Fruit fly (Drosophila melanogaster) whole organism, embryonic: ENCODE results near the gene Hmt4-20.

Experiments
- Antp ChIP-seq: fragments of 200-800 bp; sonication (Bioruptor generic); optimal IDR thresholded peaks from 3 replicates; lab custom pipeline; 2016; ENCODE audit warnings: missing biosample characterization, missing genetic modification characterization
- Atf6 ChIP-seq: fragments of 200-800 bp; sonication (Bioruptor generic); IDR thresholded peaks from 2 replicates; pipeline ENCODE4 v1.3.6; 2022; ENCODE audit warnings: missing biosample characterization, missing genetic modification characterization
- C15 ChIP-seq: fragments of 200-800 bp; sonication (Bioruptor generic); IDR thresholded peaks from 3 replicates; pipeline ENCODE4 v1.3.6; 2022; ENCODE audit warnings: missing biosample characterization, missing genetic modification characterization
- CG10979 ChIP-seq: fragments of 200-800 bp; sonication (Bioruptor generic); optimal IDR thresholded peaks from 2 replicates; lab custom pipeline; 2018; ENCODE audit warnings: missing biosample characterization, mild to moderate bottlenecking, missing genetic modification characterization, moderate library complexity
- CG12391 ChIP-seq: fragments of 200-800 bp; sonication (Bioruptor generic); optimal IDR thresholded peaks from 3 replicates; lab custom pipeline; 2018; ENCODE audit warnings: missing biosample characterization, mild to moderate bottlenecking, missing genetic modification characterization, moderate library complexity
- CG13123 ChIP-seq: fragments of 200-800 bp; sonication (Bioruptor generic); optimal IDR thresholded peaks from 2 replicates; lab custom pipeline; 2016; ENCODE audit warnings: missing biosample characterization, missing genetic modification characterization
- CG1603 ChIP-seq: fragments of 200-800 bp; sonication (Bioruptor generic); optimal IDR thresholded peaks from 2 replicates; lab custom pipeline; 2019; ENCODE audit warnings: missing biosample characterization, mild to moderate bottlenecking, missing genetic modification characterization, moderate library complexity
- CG1792 ChIP-seq: fragments of 200-800 bp; sonication (Bioruptor generic); optimal IDR thresholded peaks from 2 replicates; lab custom pipeline; 2016; ENCODE audit warnings: missing biosample characterization, missing genetic modification characterization
- CG2202 ChIP-seq: fragments of 200-800 bp; sonication (Bioruptor generic); optimal IDR thresholded peaks from 2 replicates; lab custom pipeline; 2018; ENCODE audit warnings: missing biosample characterization, mild to moderate bottlenecking, missing genetic modification characterization
- CG31388 ChIP-seq: fragments of 200-800 bp; sonication (Bioruptor generic); optimal IDR thresholded peaks from 2 replicates; lab custom pipeline; 2016; ENCODE audit warnings: missing biosample characterization, missing genetic modification characterization
- CG32772 ChIP-seq: fragments of 200-800 bp; sonication (Bioruptor generic); IDR thresholded peaks from 2 replicates; pipeline ENCODE4 v1.3.6; 2022; ENCODE audit warnings: missing biosample characterization, missing genetic modification characterization
- CG4820 ChIP-seq: fragments of 200-800 bp; sonication (Bioruptor generic); optimal IDR thresholded peaks from 3 replicates; lab custom pipeline; 2016; ENCODE audit warnings: missing biosample characterization, missing genetic modification characterization
- CG5245 ChIP-seq: fragments of 200-800 bp; sonication (Bioruptor generic); optimal IDR thresholded peaks from 3 replicates; lab custom pipeline; 2016; ENCODE audit warnings: missing biosample characterization, missing genetic modification characterization
- CG7839 ChIP-seq: fragments of 200-800 bp; sonication (Bioruptor generic); optimal IDR thresholded peaks from 3 replicates; lab custom pipeline; 2018; ENCODE audit warnings: missing biosample characterization, mild to moderate bottlenecking, missing genetic modification characterization, moderate library complexity
- CG8924 ChIP-seq: fragments of 200-800 bp; optimal IDR thresholded peaks from 3 replicates; lab custom pipeline; 2019; ENCODE audit warnings: missing biosample characterization, mild to moderate bottlenecking, missing genetic modification characterization, moderate library complexity
- CG9727 ChIP-seq: fragments of 200-800 bp; sonication (Bioruptor generic); optimal IDR thresholded peaks from 3 replicates; lab custom pipeline; 2017; ENCODE audit warnings: missing biosample characterization, mild to moderate bottlenecking, missing genetic modification characterization
- Chrac-16 ChIP-seq: fragments of 200-800 bp; sonication (Bioruptor generic); optimal IDR thresholded peaks from 3 replicates; lab custom pipeline; 2016; ENCODE audit warnings: missing biosample characterization, missing genetic modification characterization
- CoRest ChIP-seq: fragments of 200-800 bp; sonication (Bioruptor generic); optimal IDR thresholded peaks from 3 replicates; lab custom pipeline; 2018; ENCODE audit warnings: missing biosample characterization, mild to moderate bottlenecking, missing genetic modification characterization, moderate library complexity
- D19A ChIP-seq: fragments of 200-800 bp; optimal IDR thresholded peaks from 3 replicates; lab custom pipeline; 2019; ENCODE audit warnings: missing biosample characterization, mild to moderate bottlenecking, missing genetic modification characterization, moderate library complexity
- H2.0 ChIP-seq: fragments of 200-800 bp; sonication (Bioruptor generic); IDR thresholded peaks from 2 replicates; pipeline ENCODE4 v1.3.6; 2022; ENCODE audit warnings: missing biosample characterization, missing genetic modification characterization
- Hand ChIP-seq: fragments of 200-800 bp; sonication (Bioruptor generic); optimal IDR thresholded peaks from 2 replicates; lab custom pipeline; 2017; ENCODE audit warnings: mild to moderate bottlenecking, missing biosample characterization, missing genetic modification reagents, missing genetic modification characterization
- Hey ChIP-seq: fragments of 200-800 bp; sonication (Bioruptor generic); optimal IDR thresholded peaks from 3 replicates; lab custom pipeline; 2018; ENCODE audit warnings: missing biosample characterization, mild to moderate bottlenecking, missing genetic modification characterization
- Hmr ChIP-seq: fragments of 200-800 bp; sonication (Bioruptor generic); optimal IDR thresholded peaks from 3 replicates; lab custom pipeline; 2017; ENCODE audit warnings: mild to moderate bottlenecking, missing biosample characterization, missing genetic modification reagents, missing genetic modification characterization
- Hr51 ChIP-seq, 2 experiments: fragments of 200-800 bp; sonication (Bioruptor generic); optimal IDR thresholded peaks; 2 replicates in 1 of 2; 3 replicates in 1 of 2; lab custom pipeline; 2016 to 2018; ENCODE audit warnings: missing biosample characterization in 2 of 2, missing genetic modification characterization in 2 of 2, mild to moderate bottlenecking in 1 of 2, moderate library complexity in 1 of 2
- Meics ChIP-seq: fragments of 200-800 bp; sonication (Bioruptor generic); optimal IDR thresholded peaks from 2 replicates; lab custom pipeline; 2017; ENCODE audit warnings: missing biosample characterization, mild to moderate bottlenecking, missing genetic modification characterization
- NFAT ChIP-seq: fragments of 200-800 bp; sonication (Bioruptor generic); IDR thresholded peaks from 2 replicates; pipeline ENCODE4 v1.3.6; 2022; ENCODE audit warnings: missing biosample characterization, missing genetic modification characterization
- NK7.1 ChIP-seq: fragments of 200-800 bp; sonication (Bioruptor generic); optimal IDR thresholded peaks from 3 replicates; lab custom pipeline; 2016; ENCODE audit warnings: missing biosample characterization, missing genetic modification characterization
- Side ChIP-seq: fragments of 200-800 bp; sonication (Bioruptor generic); optimal IDR thresholded peaks from 2 replicates; lab custom pipeline; 2016; ENCODE audit warnings: missing biosample characterization, missing genetic modification characterization
- Sry-β ChIP-seq: fragments of 200-800 bp; sonication (Bioruptor generic); optimal IDR thresholded peaks from 2 replicates; lab custom pipeline; 2018; ENCODE audit warnings: missing biosample characterization, mild to moderate bottlenecking, missing genetic modification characterization, moderate library complexity
- Stat92E ChIP-seq, 3 experiments: fragments of >200 bp in 2 of 3; fragments of 200-800 bp in 1 of 3; sonication (Bioruptor generic) in 1 of 3; optimal IDR thresholded peaks; 2 replicates each; lab custom pipeline; 2017 to 2019; ENCODE audit warnings: missing biosample characterization in 3 of 3, missing genetic modification characterization in 3 of 3, mild to moderate bottlenecking in 1 of 3, moderate library complexity in 1 of 3
- Tbp ChIP-seq: fragments of >200 bp; optimal IDR thresholded peaks from 2 replicates; lab custom pipeline; 2018; ENCODE audit warnings: missing biosample characterization, missing genetic modification characterization
- Xbp1 ChIP-seq: fragments of 200-800 bp; sonication (Bioruptor generic); optimal IDR thresholded peaks from 3 replicates; lab custom pipeline; 2016; ENCODE audit warnings: missing biosample characterization, mild to moderate bottlenecking, missing genetic modification characterization
- bbx ChIP-seq: fragments of 200-800 bp; sonication (Bioruptor generic); IDR thresholded peaks from 2 replicates; pipeline ENCODE4 v1.3.6; 2022; ENCODE audit warnings: missing biosample characterization, missing genetic modification characterization; ENCODE audit not compliant: partially characterized antibody
- bcd ChIP-seq: fragments of 200-800 bp; sonication (Bioruptor generic); optimal IDR thresholded peaks from 2 replicates; lab custom pipeline; 2017; ENCODE audit warnings: missing biosample characterization, mild to moderate bottlenecking, missing genetic modification characterization
- bsh ChIP-seq, 2 experiments: fragments of 200-800 bp; sonication (Bioruptor generic); optimal IDR thresholded peaks; 2 replicates each; lab custom pipeline; 2017 to 2018; ENCODE audit warnings: mild to moderate bottlenecking in 2 of 2, missing biosample characterization in 2 of 2, missing genetic modification characterization in 2 of 2, moderate library complexity in 1 of 2
- eyg ChIP-seq: fragments of 200-800 bp; sonication (Bioruptor generic); optimal IDR thresholded peaks from 3 replicates; lab custom pipeline; 2016; ENCODE audit warnings: missing biosample characterization, missing genetic modification characterization
- gsb ChIP-seq: fragments of 200-800 bp; sonication (Bioruptor generic); IDR thresholded peaks from 2 replicates; pipeline ENCODE4 v1.3.6; 2022; ENCODE audit warnings: missing biosample characterization, missing genetic modification characterization
- jing ChIP-seq: fragments of 200-800 bp; sonication (Bioruptor generic); optimal IDR thresholded peaks from 2 replicates; lab custom pipeline; 2018; ENCODE audit warnings: missing biosample characterization, mild to moderate bottlenecking, missing genetic modification characterization
- klu ChIP-seq: fragments of 200-800 bp; sonication (Bioruptor generic); IDR thresholded peaks from 2 replicates; pipeline ENCODE4 v1.3.6; 2022; ENCODE audit warnings: missing biosample characterization, missing genetic modification characterization
- lab ChIP-seq: fragments of 200-800 bp; sonication (Bioruptor generic); optimal IDR thresholded peaks from 3 replicates; lab custom pipeline; 2017; ENCODE audit warnings: missing biosample characterization, missing genetic modification characterization, mild to moderate bottlenecking, moderate library complexity, missing genetic modification reagents
- lola ChIP-seq, 3 experiments: fragments of >200 bp in 2 of 3; fragments of 200-800 bp in 1 of 3; sonication (Bioruptor generic) in 1 of 3; optimal IDR thresholded peaks; 2 replicates each; lab custom pipeline; 2017 to 2019; ENCODE audit warnings: missing biosample characterization in 3 of 3, missing genetic modification characterization in 3 of 3, mild to moderate bottlenecking in 1 of 3, moderate library complexity in 1 of 3
- org-1 ChIP-seq: fragments of 200-800 bp; sonication (Bioruptor generic); optimal IDR thresholded peaks from 2 replicates; lab custom pipeline; 2017; ENCODE audit warnings: missing biosample characterization, missing genetic modification characterization
- sc ChIP-seq, 3 experiments: fragments of >200 bp in 2 of 3; fragments of 200-800 bp in 1 of 3; sonication (Bioruptor generic) in 1 of 3; optimal IDR thresholded peaks; 2 replicates in 2 of 3; 3 replicates in 1 of 3; lab custom pipeline; 2017; ENCODE audit warnings: mild to moderate bottlenecking in 1 of 3, missing biosample characterization in 1 of 3, missing genetic modification characterization in 1 of 3, missing genetic modification reagents in 1 of 3
- sd ChIP-seq: fragments of 200-800 bp; sonication (Bioruptor generic); optimal IDR thresholded peaks from 3 replicates; lab custom pipeline; 2018; ENCODE audit warnings: missing biosample characterization, mild to moderate bottlenecking, missing genetic modification characterization, moderate library complexity
- seq ChIP-seq: fragments of 200-800 bp; sonication (Bioruptor generic); IDR thresholded peaks from 2 replicates; pipeline ENCODE4 v1.3.6; 2022; ENCODE audit warnings: missing biosample characterization, missing genetic modification characterization
- sisA ChIP-seq: fragments of 200-800 bp; sonication (Bioruptor generic); IDR thresholded peaks from 2 replicates; pipeline ENCODE4 v1.3.6; 2022; ENCODE audit warnings: missing biosample characterization, missing genetic modification characterization
- slbo ChIP-seq: fragments of 200-800 bp; sonication (Bioruptor generic); IDR thresholded peaks from 2 replicates; pipeline ENCODE4 v1.3.6; 2022; ENCODE audit warnings: missing biosample characterization, missing genetic modification characterization
- sug ChIP-seq: fragments of 200-800 bp; optimal IDR thresholded peaks from 2 replicates; lab custom pipeline; 2019; ENCODE audit warnings: missing biosample characterization, mild to moderate bottlenecking, missing genetic modification characterization, moderate library complexity
- ttk ChIP-seq: fragments of 200-800 bp; sonication (Bioruptor generic); IDR thresholded peaks from 2 replicates; pipeline ENCODE4 v2.1.2; 2022; ENCODE audit warnings: missing biosample characterization, missing genetic modification characterization

Gene Hmt4-20

DNA sequence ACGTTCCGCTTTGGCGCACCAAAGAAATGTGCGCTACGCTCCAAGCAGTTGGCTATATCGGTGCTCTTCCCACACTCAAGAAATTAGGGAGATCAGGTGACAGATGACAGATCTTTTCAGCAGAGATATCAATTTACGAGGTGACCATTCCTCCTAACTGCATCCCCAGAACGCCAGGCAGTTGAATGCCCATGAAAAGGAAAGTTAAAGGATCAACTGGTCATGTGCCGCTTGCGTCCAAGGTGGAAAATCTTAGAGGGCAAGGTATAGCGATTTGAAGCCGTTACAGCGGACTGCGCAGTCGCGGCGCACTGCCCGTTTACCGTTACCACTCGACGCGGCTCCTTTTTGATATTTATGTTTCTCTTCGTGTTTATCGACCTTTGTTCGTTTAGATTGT is 37.2 kb downstream of the Hmt4-20 start (continued):
- no peak for TF ChIP-seq CG2202 (tag; lab: Kevin White, UChicago)
- peak; percentile 34 for TF ChIP-seq D19A (tag; lab: Kevin White, UChicago)
- no peak for TF ChIP-seq NK7.1
- TF ChIP-seq CoRest (tag; lab: Kevin White, UChicago): peak; percentile 20
- peak; percentile 1 for TF ChIP-seq lab (GFP tag; lab: Kevin White, UChicago)
- peak; percentile 37 for TF ChIP-seq CG1603 (tag; lab: Kevin White, UChicago)
- 0 out of 2 replicates have a peak, but pooled peaks have one; percentile 27 for TF ChIP-seq Atf6 (GFP tag; lab: Robert Waterston, UW)
- TF ChIP-seq CG8924 (tag; lab: Kevin White, UChicago): peak; percentile 26
- TF ChIP-seq sd (tag; lab: Kevin White, UChicago): no peak
- TF ChIP-seq Chrac-16 (GFP tag; lab: Kevin White, UChicago): peak; percentile 35
- TF ChIP-seq Hr51 (GFP tag; optimal IDR thresholded peaks at IDR 0.05; lab: Kevin White, UChicago): peak in 1 of 2 experiments; percentile 39
- TF ChIP-seq Meics (GFP tag; lab: Kevin White, UChicago): peak; percentile 10
- TF ChIP-seq CG9727 (GFP tag; lab: Kevin White, UChicago): peak; percentile 42
- TF ChIP-seq bcd (GFP tag; lab: Kevin White, UChicago): no peak
- no peak for TF ChIP-seq sc (optimal IDR thresholded peaks at IDR 0.05; lab: Kevin White, UChicago)
- no peak for TF ChIP-seq sc (GFP tag; optimal IDR thresholded peaks at IDR 0.05; lab: Kevin White, UChicago)
- TF ChIP-seq H2.0 (GFP tag; lab: Robert Waterston, UW): peak; percentile 18; the same call in 1 of the 2 replicates
- TF ChIP-seq Hmr (GFP tag; lab: Kevin White, UChicago): peak; percentile 7
- no peak for TF ChIP-seq Hey (tag; lab: Kevin White, UChicago)
- peak; percentile 45 for TF ChIP-seq Antp (GFP tag; lab: Kevin White, UChicago)
- TF ChIP-seq org-1: peak; percentile 20
- no peak for TF ChIP-seq CG13123 (GFP tag; lab: Kevin White, UChicago)
- no peak for TF ChIP-seq CG31388 (GFP tag; lab: Kevin White, UChicago)
- TF ChIP-seq CG12391 (tag; lab: Kevin White, UChicago): no peak
- no peak for TF ChIP-seq seq (GFP tag; lab: Robert Waterston, UW)
- no peak for TF ChIP-seq klu (GFP tag; lab: Robert Waterston, UW)
- TF ChIP-seq gsb (GFP tag; lab: Robert Waterston, UW): no peak
- no peak for TF ChIP-seq Sry-β (GFP tag; lab: Kevin White, UChicago)
- TF ChIP-seq sisA (GFP tag; lab: Robert Waterston, UW): peak; percentile 33; the same call in 1 of the 2 replicates
- TF ChIP-seq sug (tag; lab: Kevin White, UChicago): no peak
- no peak for TF ChIP-seq bbx (GFP tag; lab: Robert Waterston, UW)
- no peak for TF ChIP-seq Tbp (GFP tag; lab: Kevin White, UChicago)
- peak; percentile 26 for TF ChIP-seq CG7839 (tag; lab: Kevin White, UChicago)
- no peak for TF ChIP-seq Stat92E (GFP tag; optimal IDR thresholded peaks at IDR 0.05; lab: Kevin White, UChicago)
- TF ChIP-seq CG5245 (GFP tag; lab: Kevin White, UChicago): peak; percentile 0
- TF ChIP-seq Xbp1 (GFP tag; lab: Kevin White, UChicago): peak; percentile 24
- TF ChIP-seq bsh (GFP tag; optimal IDR thresholded peaks at IDR 0.05; lab: Kevin White, UChicago): peak in 1 of 2 experiments; percentile 25
- no peak for TF ChIP-seq Hand (GFP tag; lab: Kevin White, UChicago)
- TF ChIP-seq lola (GFP tag; optimal IDR thresholded peaks at IDR 0.05; lab: Kevin White, UChicago): peak in 1 of 3 experiments; percentile 18
- no peak for TF ChIP-seq jing
- TF ChIP-seq NFAT: no peak
- no peak for TF ChIP-seq C15 (GFP tag; lab: Robert Waterston, UW)
- TF ChIP-seq CG1792 (GFP tag; lab: Kevin White, UChicago): peak; percentile 1
- 0 out of 2 replicates have a peak, but pooled peaks have one; percentile 31 for TF ChIP-seq ttk
- TF ChIP-seq eyg (GFP tag; lab: Kevin White, UChicago): no peak
- peak; percentile 16 for TF ChIP-seq CG10979 (tag; lab: Kevin White, UChicago)
- TF ChIP-seq CG4820 (GFP tag; lab: Kevin White, UChicago): no peak
- TF ChIP-seq CG32772 (GFP tag; lab: Robert Waterston, UW): no peak
- peak; percentile 18 for TF ChIP-seq Side
- 0 out of 2 replicates have a peak, but pooled peaks have one; percentile 22 for TF ChIP-seq slbo
